Worm (Caenorhabditis elegans) whole organism, early embryonic: ENCODE results near the gene Y55B1AR.4.

ENCODE experiments used
- F13C5.2 ChIP-seq: sonication (generic microtip); optimal IDR thresholded peaks from 2 replicates; lab custom pipeline; 2017; ENCODE audit warnings: mild to moderate bottlenecking, missing genetic modification characterization, inconsistent platforms, missing compliant biosample characterization
- aly-1 ChIP-seq: sonication (generic microtip); optimal IDR thresholded peaks from 2 replicates; lab custom pipeline; 2016; ENCODE audit warnings: missing genetic modification characterization, missing compliant biosample characterization
- ama-1 ChIP-seq: fragments of 150-350 bp; optimal IDR thresholded peaks from 2 replicates; lab custom pipeline; 2014
- ceh-13 ChIP-seq: fragments of 200-800 bp; sonication (Bioruptor generic); optimal IDR thresholded peaks from 2 replicates; lab custom pipeline; 2018; ENCODE audit warnings: mild to moderate bottlenecking, missing genetic modification characterization, missing compliant biosample characterization
- ceh-36 ChIP-seq: sonication (generic microtip); optimal IDR thresholded peaks from 2 replicates; lab custom pipeline; 2016; ENCODE audit warnings: missing genetic modification characterization, inconsistent platforms, missing compliant biosample characterization
- ets-7 ChIP-seq: sonication (generic microtip); optimal IDR thresholded peaks from 2 replicates; lab custom pipeline; 2016; ENCODE audit warnings: missing genotype, missing genetic modification characterization, missing compliant biosample characterization
- flt-1 ChIP-seq: fragments of 200-800 bp; sonication (Bioruptor generic); IDR thresholded peaks from 2 replicates; pipeline ENCODE4 v1.3.6; 2022; ENCODE audit warnings: missing genetic modification characterization, missing compliant biosample characterization
- hmg-4 ChIP-seq: fragments of 200-800 bp; sonication (Bioruptor generic); optimal IDR thresholded peaks from 2 replicates; lab custom pipeline; 2018; ENCODE audit warnings: mild to moderate bottlenecking, missing genetic modification characterization, missing compliant biosample characterization
- hnd-1 ChIP-seq: sonication (generic microtip); optimal IDR thresholded peaks from 2 replicates; lab custom pipeline; 2016; ENCODE audit warnings: missing genetic modification characterization, missing compliant biosample characterization
- pes-1 ChIP-seq: fragments of 200-800 bp; sonication (Bioruptor generic); IDR thresholded peaks from 2 replicates; pipeline ENCODE4 v1.3.6; 2022; ENCODE audit warnings: missing genetic modification reagents, missing genetic modification characterization, missing compliant biosample characterization
- scrt-1 ChIP-seq: fragments of 200-800 bp; sonication (Bioruptor generic); IDR thresholded peaks from 2 replicates; pipeline ENCODE4 v1.3.6; 2022; ENCODE audit warnings: missing genetic modification characterization, missing compliant biosample characterization
- sea-1 ChIP-seq: fragments of 200-800 bp; sonication (Bioruptor generic); conservative IDR thresholded peaks from 2 replicates; pipeline ENCODE4 v1.3.6; 2022; ENCODE audit warnings: missing genetic modification characterization, missing compliant biosample characterization
- tbx-37 ChIP-seq: fragments of 200-800 bp; sonication (Bioruptor generic); conservative IDR thresholded peaks from 2 replicates; pipeline ENCODE4 v1.3.6; 2022; ENCODE audit warnings: missing genetic modification reagents, missing genetic modification characterization, missing compliant biosample characterization
- tra-4 ChIP-seq: sonication (generic microtip); optimal IDR thresholded peaks from 2 replicates; lab custom pipeline; 2017; ENCODE audit warnings: missing genetic modification characterization, missing compliant biosample characterization

DNA sequence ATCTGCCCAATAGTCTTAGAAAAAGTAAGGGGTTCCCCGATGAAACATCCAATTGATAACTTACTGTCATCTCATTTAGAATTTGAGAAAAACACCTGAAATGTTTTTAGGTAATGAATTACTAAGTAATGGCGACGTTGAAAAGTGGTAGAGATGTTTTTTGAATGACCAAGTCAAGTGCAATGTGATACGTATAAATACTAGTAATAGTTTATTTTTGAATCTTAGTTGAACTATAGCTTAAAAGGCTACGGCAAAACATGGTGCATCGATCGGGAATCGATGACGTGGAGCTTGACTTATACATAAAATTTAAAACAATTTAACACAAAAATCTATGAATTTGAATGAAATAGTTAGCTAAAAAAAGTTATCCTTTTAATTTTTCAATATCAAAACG is 4.2 kb upstream of the Y55B1AR.4 start, which contains the start of gene best-17:
- no peak for TF ChIP-seq ama-1 (lab: Kevin White, UChicago)
- TF ChIP-seq pes-1 (GFP tag; lab: Robert Waterston, UW), result no peak
- no peak for TF ChIP-seq aly-1 (tag; lab: Kevin White, UChicago)
- TF ChIP-seq flt-1 (GFP tag; lab: Robert Waterston, UW), result no peak
- no peak for TF ChIP-seq tbx-37
- TF ChIP-seq scrt-1 (GFP tag; lab: Robert Waterston, UW), result no peak
- TF ChIP-seq ceh-36 (tag; lab: Kevin White, UChicago), result no peak
- no peak for TF ChIP-seq tra-4 (tag; lab: Kevin White, UChicago)
- TF ChIP-seq F13C5.2 (tag; lab: Kevin White, UChicago), result no peak
- no peak for TF ChIP-seq hmg-4 (GFP tag; lab: Kevin White, UChicago)
- no peak for TF ChIP-seq ets-7
- no peak for TF ChIP-seq hnd-1 (tag; lab: Kevin White, UChicago)
- no peak for TF ChIP-seq ceh-13
- no peak for TF ChIP-seq sea-1 (GFP tag; lab: Robert Waterston, UW)
